Worm (Caenorhabditis elegans): Measurements from ENCODE around the gene unc-86.

unc-86 gene

ce11 chrIII:8182573-8182972 lies 33.6 kb downstream of the unc-86 start:
- TF ChIP-seq hlh-13 (GFP tag; optimal IDR thresholded peaks at IDR 0.05) (no peak), ceh-45 (GFP tag; IDR thresholded peaks at IDR 0.05) (no peak), unc-86 (tag; optimal IDR thresholded peaks at IDR 0.05) (no peak), C38D4.7 (GFP tag; optimal IDR thresholded peaks at IDR 0.05) (no peak), ceh-14 (tag; optimal IDR thresholded peaks at IDR 0.05) (no peak)

ce11 chrIII:8181581-8181980 lies 34.6 kb downstream of the unc-86 start, which contains the start of gene spc-2:
Gene spc-2 (plus strand): TSS chrIII:8181881.
- TF ChIP-seq fkh-10 (GFP tag; optimal IDR thresholded peaks at IDR 0.05), result no peak
- no peak for TF ChIP-seq ceh-9 (tag; optimal IDR thresholded peaks at IDR 0.05)
- TF ChIP-seq ceh-2 (tag; optimal IDR thresholded peaks at IDR 0.05), result no peak
- TF ChIP-seq gmeb-2 (tag; optimal IDR thresholded peaks at IDR 0.05), result no peak
- no peak for TF ChIP-seq fkh-6 (tag; optimal IDR thresholded peaks at IDR 0.05)
- TF ChIP-seq elt-2 (tag; optimal IDR thresholded peaks at IDR 0.05), result no peak
- no peak for TF ChIP-seq K02D7.2 (tag; optimal IDR thresholded peaks at IDR 0.05)
- no peak for TF ChIP-seq nhr-232 (tag; optimal IDR thresholded peaks at IDR 0.05)
- TF ChIP-seq pag-3 (tag; optimal IDR thresholded peaks at IDR 0.05; ENCODE audit: borderline replicate concordance), result no peak
- TF ChIP-seq hlh-15 (tag; optimal IDR thresholded peaks at IDR 0.05), result no peak
- TF ChIP-seq fax-1 (tag; optimal IDR thresholded peaks at IDR 0.05), result no peak
- no peak for TF ChIP-seq ceh-18 (tag; optimal IDR thresholded peaks at IDR 0.05)
- no peak for TF ChIP-seq lim-6 (tag; optimal IDR thresholded peaks at IDR 0.05)
- no peak for TF ChIP-seq sox-2 (GFP tag; IDR thresholded peaks at IDR 0.05)
- TF ChIP-seq eyg-1 (tag; optimal IDR thresholded peaks at IDR 0.05), result no peak
- no peak for TF ChIP-seq ttx-3 (tag; optimal IDR thresholded peaks at IDR 0.05)
- TF ChIP-seq pha-2 (tag; optimal IDR thresholded peaks at IDR 0.05), result no peak
- TF ChIP-seq tbx-7 (tag; optimal IDR thresholded peaks at IDR 0.05), result no peak

ce11 chrIII:8178924-8179323 lies 37.2 kb downstream of the unc-86 start, which contains the start of gene C50C3.5:
Gene C50C3.5 (plus strand): TSS chrIII:8179224.
- no peak for TF ChIP-seq npax-4 (tag; optimal IDR thresholded peaks at IDR 0.05)
- TF ChIP-seq unc-55 (GFP tag; optimal IDR thresholded peaks at IDR 0.05), result no peak
- no peak for TF ChIP-seq ceh-2 (tag; optimal IDR thresholded peaks at IDR 0.05)
- no peak for TF ChIP-seq pat-9 (tag; optimal IDR thresholded peaks at IDR 0.05)
- no peak for TF ChIP-seq lim-6 (tag; optimal IDR thresholded peaks at IDR 0.05)
- TF ChIP-seq ttx-3 (tag; optimal IDR thresholded peaks at IDR 0.05), result no peak
- TF ChIP-seq syd-9 (tag; optimal IDR thresholded peaks at IDR 0.05), result no peak
- TF ChIP-seq ceh-19 (GFP tag; optimal IDR thresholded peaks at IDR 0.05), result no peak
- TF ChIP-seq dve-1 (tag; optimal IDR thresholded peaks at IDR 0.05), result no peak
- TF ChIP-seq ceh-22 (tag; optimal IDR thresholded peaks at IDR 0.05), result no peak
- no peak for TF ChIP-seq F13H6.1 (tag; optimal IDR thresholded peaks at IDR 0.05)
- TF ChIP-seq ceh-24 (tag; optimal IDR thresholded peaks at IDR 0.05), result no peak
- TF ChIP-seq elt-4 (tag; optimal IDR thresholded peaks at IDR 0.05), result no peak
- no peak for TF ChIP-seq ref-2 (tag; optimal IDR thresholded peaks at IDR 0.05)
- TF ChIP-seq fkh-6 (tag; optimal IDR thresholded peaks at IDR 0.05), result no peak
- TF ChIP-seq C38D4.7 (GFP tag; optimal IDR thresholded peaks at IDR 0.05), result no peak
- TF ChIP-seq K09A11.1 (tag; optimal IDR thresholded peaks at IDR 0.05; ENCODE audit: insufficient read depth), result no peak

ce11 chrIII:8176265-8176664 lies 39.9 kb downstream of the unc-86 start, which contains the start of gene C50C3.12:
Gene C50C3.12 (plus strand): TSS chrIII:8176565.
- no peak for TF ChIP-seq sox-4 (tag; optimal IDR thresholded peaks at IDR 0.05)
- TF ChIP-seq hlh-8 (tag; optimal IDR thresholded peaks at IDR 0.05), result no peak
- no peak for TF ChIP-seq ama-1 (optimal IDR thresholded peaks at IDR 0.05)

Data from whole organism, late embryonic.